Fruit fly (Drosophila melanogaster) whole organism, embryonic: ENCODE results near the gene CG1635.
A peak's percentile ranks its signal among the peaks of the same experiment; 100 is the strongest.

Experiments
- Antp ChIP-seq: fragments of 200-800 bp; sonication (Bioruptor generic); optimal IDR thresholded peaks from 3 replicates; lab custom pipeline; 2016; ENCODE audit warnings: missing biosample characterization, missing genetic modification characterization
- Atf3 ChIP-seq: fragments of 200-800 bp; sonication (Bioruptor generic); optimal IDR thresholded peaks from 3 replicates; lab custom pipeline; 2016; ENCODE audit warnings: missing biosample characterization, missing genetic modification characterization
- CG10267 ChIP-seq: fragments of 200-800 bp; sonication (Bioruptor generic); optimal IDR thresholded peaks from 2 replicates; lab custom pipeline; 2018; ENCODE audit warnings: missing biosample characterization, mild to moderate bottlenecking, missing genetic modification characterization, moderate library complexity
- CG1233 ChIP-seq: fragments of 200-800 bp; sonication (Bioruptor generic); optimal IDR thresholded peaks from 4 replicates; lab custom pipeline; 2018; ENCODE audit warnings: missing biosample characterization, mild to moderate bottlenecking, missing genetic modification characterization
- CG12769 ChIP-seq: fragments of 200-800 bp; sonication (Bioruptor generic); optimal IDR thresholded peaks from 2 replicates; lab custom pipeline; 2019; ENCODE audit warnings: missing biosample characterization, mild to moderate bottlenecking, missing genetic modification characterization, moderate library complexity
- CG12942 ChIP-seq: fragments of 200-800 bp; sonication (Bioruptor generic); optimal IDR thresholded peaks from 3 replicates; lab custom pipeline; 2016; ENCODE audit warnings: missing biosample characterization, missing genetic modification characterization
- CG13123 ChIP-seq: fragments of 200-800 bp; sonication (Bioruptor generic); optimal IDR thresholded peaks from 2 replicates; lab custom pipeline; 2016; ENCODE audit warnings: missing biosample characterization, missing genetic modification characterization
- CG13296 ChIP-seq: fragments of 200-800 bp; sonication (Bioruptor generic); optimal IDR thresholded peaks from 3 replicates; lab custom pipeline; 2018; ENCODE audit warnings: missing biosample characterization, mild to moderate bottlenecking, missing genetic modification characterization
- CG17829 ChIP-seq: fragments of 200-800 bp; optimal IDR thresholded peaks from 2 replicates; lab custom pipeline; 2019; ENCODE audit warnings: missing biosample characterization, mild to moderate bottlenecking, missing genetic modification characterization, moderate library complexity
- CG18619 ChIP-seq: fragments of 200-800 bp; sonication (Bioruptor generic); optimal IDR thresholded peaks from 3 replicates; lab custom pipeline; 2017; ENCODE audit warnings: missing biosample characterization, mild to moderate bottlenecking, missing genetic modification characterization
- CG30020 ChIP-seq: fragments of 200-800 bp; optimal IDR thresholded peaks from 2 replicates; lab custom pipeline; 2019; ENCODE audit warnings: missing biosample characterization, mild to moderate bottlenecking, missing genetic modification characterization, moderate library complexity
- CG30431 ChIP-seq: fragments of 200-800 bp; sonication (Bioruptor generic); optimal IDR thresholded peaks from 2 replicates; lab custom pipeline; 2017; ENCODE audit warnings: missing biosample characterization, missing genetic modification characterization
- CG32532 ChIP-seq: fragments of 200-800 bp; sonication (Bioruptor generic); IDR thresholded peaks from 2 replicates; pipeline ENCODE4 v1.3.6; 2022; ENCODE audit warnings: missing biosample characterization, missing genetic modification characterization
- CG4730 ChIP-seq: fragments of 200-800 bp; sonication (Bioruptor generic); IDR thresholded peaks from 2 replicates; pipeline ENCODE4 v1.3.6; 2022; ENCODE audit warnings: missing biosample characterization, missing genetic modification characterization
- CG7271 ChIP-seq: fragments of 200-800 bp; sonication (Bioruptor generic); optimal IDR thresholded peaks from 2 replicates; lab custom pipeline; 2018; ENCODE audit warnings: missing biosample characterization, mild to moderate bottlenecking, missing genetic modification characterization, moderate library complexity
- CG7745 ChIP-seq: fragments of 200-800 bp; sonication (Bioruptor generic); optimal IDR thresholded peaks from 2 replicates; lab custom pipeline; 2018; ENCODE audit warnings: missing biosample characterization, mild to moderate bottlenecking, missing genetic modification characterization, moderate library complexity
- CG8089 ChIP-seq: fragments of 200-800 bp; sonication (Bioruptor generic); optimal IDR thresholded peaks from 3 replicates; lab custom pipeline; 2016; ENCODE audit warnings: missing biosample characterization, missing genetic modification characterization
- CG8290 ChIP-seq, 3 experiments: fragments of 200-800 bp; sonication (Bioruptor generic); optimal IDR thresholded peaks; 2 replicates each; lab custom pipeline; 2016 to 2019; ENCODE audit warnings: missing biosample characterization in 3 of 3, missing genetic modification characterization in 3 of 3, mild to moderate bottlenecking in 2 of 3, moderate library complexity in 1 of 3
- CG9817 ChIP-seq: fragments of 200-800 bp; sonication (Bioruptor generic); optimal IDR thresholded peaks from 2 replicates; lab custom pipeline; 2018; ENCODE audit warnings: missing biosample characterization, mild to moderate bottlenecking, missing genetic modification characterization, moderate library complexity
- Eip74EF ChIP-seq, 2 experiments: fragments of 200-800 bp in 1 of 2; fragments of >200 bp in 1 of 2; sonication (Bioruptor generic) in 1 of 2; optimal IDR thresholded peaks; 2 replicates each; lab custom pipeline; 2017 to 2019; ENCODE audit warnings: missing biosample characterization in 2 of 2, missing genetic modification characterization in 2 of 2, mild to moderate bottlenecking in 1 of 2, moderate library complexity in 1 of 2
- HHEX ChIP-seq: fragments of 200-800 bp; sonication (Bioruptor generic); optimal IDR thresholded peaks from 3 replicates; lab custom pipeline; 2017; ENCODE audit warnings: missing biosample characterization, mild to moderate bottlenecking, missing genetic modification characterization, missing genetic modification reagents
- HLH3B ChIP-seq: fragments of 200-800 bp; sonication (Bioruptor generic); IDR thresholded peaks from 2 replicates; pipeline ENCODE4 v1.3.6; 2022; ENCODE audit warnings: missing biosample characterization, missing genetic modification characterization
- HLH54F ChIP-seq: fragments of 200-800 bp; sonication (Bioruptor generic); optimal IDR thresholded peaks from 3 replicates; lab custom pipeline; 2016; ENCODE audit warnings: missing biosample characterization, missing genetic modification characterization
- Meics ChIP-seq: fragments of 200-800 bp; sonication (Bioruptor generic); optimal IDR thresholded peaks from 2 replicates; lab custom pipeline; 2017; ENCODE audit warnings: missing biosample characterization, mild to moderate bottlenecking, missing genetic modification characterization
- Nf-YA ChIP-seq: fragments of 200-800 bp; sonication (Bioruptor generic); IDR thresholded peaks from 2 replicates; pipeline ENCODE4 v1.3.6; 2022; ENCODE audit warnings: missing biosample characterization, missing genetic modification characterization
- Rfx ChIP-seq: fragments of 200-800 bp; sonication (Bioruptor generic); IDR thresholded peaks from 2 replicates; pipeline ENCODE4 v1.3.6; 2022; ENCODE audit warnings: missing biosample characterization, missing genetic modification characterization
- Sin3A ChIP-seq: fragments of >200 bp; optimal IDR thresholded peaks from 2 replicates; lab custom pipeline; 2018
- Six4 ChIP-seq: fragments of 200-800 bp; sonication (Bioruptor generic); optimal IDR thresholded peaks from 2 replicates; lab custom pipeline; 2016; ENCODE audit warnings: missing biosample characterization, missing genetic modification characterization
- Ssrp ChIP-seq: fragments of 200-800 bp; sonication (Bioruptor generic); optimal IDR thresholded peaks from 2 replicates; lab custom pipeline; 2018; ENCODE audit warnings: missing biosample characterization, mild to moderate bottlenecking, missing genetic modification characterization, moderate library complexity
- Xrp1 ChIP-seq: fragments of 200-800 bp; sonication (Bioruptor generic); IDR thresholded peaks from 2 replicates; pipeline ENCODE4 v1.3.6; 2022; ENCODE audit warnings: missing biosample characterization, missing genetic modification characterization
- ap ChIP-seq: fragments of 200-800 bp; sonication (Bioruptor generic); IDR thresholded peaks from 2 replicates; pipeline ENCODE4 v1.3.6; 2022; ENCODE audit warnings: missing biosample characterization, missing genetic modification characterization
- ash1 ChIP-seq: fragments of 200-800 bp; sonication (Bioruptor generic); optimal IDR thresholded peaks from 2 replicates; lab custom pipeline; 2018; ENCODE audit warnings: missing biosample characterization, mild to moderate bottlenecking, missing genetic modification characterization
- ci ChIP-seq: fragments of 200-800 bp; sonication (Bioruptor generic); IDR thresholded peaks from 3 replicates; pipeline ENCODE4 v1.3.6; 2022; ENCODE audit warnings: missing biosample characterization, missing genetic modification characterization
- corto ChIP-seq: fragments of 200-800 bp; sonication (Bioruptor generic); optimal IDR thresholded peaks from 2 replicates; lab custom pipeline; 2016; ENCODE audit warnings: missing biosample characterization, mild to moderate bottlenecking, missing genetic modification characterization, moderate library complexity
- danr ChIP-seq: fragments of 200-800 bp; sonication (Bioruptor generic); IDR thresholded peaks from 2 replicates; pipeline ENCODE4 v1.3.6; 2022; ENCODE audit warnings: missing biosample characterization, missing genetic modification characterization
- dysf ChIP-seq: fragments of 200-800 bp; sonication (Bioruptor generic); IDR thresholded peaks from 3 replicates; pipeline ENCODE4 v1.3.6; 2022; ENCODE audit warnings: missing biosample characterization, missing genetic modification characterization
- ems ChIP-seq: fragments of 200-800 bp; sonication (Bioruptor generic); optimal IDR thresholded peaks from 3 replicates; lab custom pipeline; 2016; ENCODE audit warnings: missing biosample characterization, missing genetic modification characterization
- esg ChIP-seq: fragments of 200-800 bp; sonication (Bioruptor generic); conservative IDR thresholded peaks from 2 replicates; pipeline ENCODE4 v1.3.6; 2022; ENCODE audit warnings: missing biosample characterization, missing genetic modification characterization
- grn ChIP-seq: fragments of 200-800 bp; sonication (Bioruptor generic); optimal IDR thresholded peaks from 3 replicates; lab custom pipeline; 2017; ENCODE audit warnings: missing biosample characterization, missing genetic modification characterization
- hb ChIP-seq: fragments of 200-800 bp; sonication (Bioruptor generic); IDR thresholded peaks from 3 replicates; pipeline ENCODE4 v1.3.6; 2022; ENCODE audit warnings: missing biosample characterization, missing genetic modification characterization; ENCODE audit not compliant: partially characterized antibody
- jigr1 ChIP-seq: fragments of 200-800 bp; sonication (Bioruptor generic); IDR thresholded peaks from 3 replicates; pipeline ENCODE4 v1.3.6; 2022; ENCODE audit warnings: missing biosample characterization, missing genetic modification characterization
- kay ChIP-seq: fragments of 200-800 bp; sonication (Bioruptor generic); optimal IDR thresholded peaks from 2 replicates; lab custom pipeline; 2016; ENCODE audit warnings: missing biosample characterization, missing genetic modification characterization
- klu ChIP-seq: fragments of 200-800 bp; sonication (Bioruptor generic); IDR thresholded peaks from 2 replicates; pipeline ENCODE4 v1.3.6; 2022; ENCODE audit warnings: missing biosample characterization, missing genetic modification characterization
- mld ChIP-seq: fragments of 200-800 bp; sonication (Bioruptor generic); IDR thresholded peaks from 3 replicates; pipeline ENCODE4 v1.3.6; 2022; ENCODE audit warnings: missing biosample characterization, missing genetic modification characterization; ENCODE audit not compliant: partially characterized antibody
- onecut ChIP-seq: fragments of 200-800 bp; sonication (Bioruptor generic); IDR thresholded peaks from 2 replicates; pipeline ENCODE4 v1.3.6; 2022; ENCODE audit warnings: missing biosample characterization, missing genetic modification characterization
- pita ChIP-seq: fragments of 200-800 bp; sonication (Bioruptor generic); optimal IDR thresholded peaks from 2 replicates; lab custom pipeline; 2017; ENCODE audit warnings: missing biosample characterization, mild to moderate bottlenecking, missing genetic modification characterization
- rib ChIP-seq: fragments of 200-800 bp; sonication (Bioruptor generic); IDR thresholded peaks from 2 replicates; pipeline ENCODE4 v1.3.6; 2022; ENCODE audit warnings: missing biosample characterization, missing genetic modification characterization
- sens ChIP-seq: fragments of 200-800 bp; sonication (Bioruptor generic); peaks from one replicate; lab custom pipeline; 2016; ENCODE audit warnings: missing biosample characterization, missing genetic modification characterization
- stc ChIP-seq: fragments of 200-800 bp; sonication (Bioruptor generic); IDR thresholded peaks from 2 replicates; pipeline ENCODE4 v1.3.6; 2022; ENCODE audit warnings: missing biosample characterization, missing genetic modification characterization
- sug ChIP-seq: fragments of 200-800 bp; optimal IDR thresholded peaks from 2 replicates; lab custom pipeline; 2019; ENCODE audit warnings: missing biosample characterization, mild to moderate bottlenecking, missing genetic modification characterization, moderate library complexity
- tna ChIP-seq: fragments of 200-800 bp; sonication (Bioruptor generic); IDR thresholded peaks from 2 replicates; pipeline ENCODE4 v1.3.6; 2022; ENCODE audit warnings: missing biosample characterization, missing genetic modification characterization; ENCODE audit not compliant: partially characterized antibody

Gene CG1635

DNA sequence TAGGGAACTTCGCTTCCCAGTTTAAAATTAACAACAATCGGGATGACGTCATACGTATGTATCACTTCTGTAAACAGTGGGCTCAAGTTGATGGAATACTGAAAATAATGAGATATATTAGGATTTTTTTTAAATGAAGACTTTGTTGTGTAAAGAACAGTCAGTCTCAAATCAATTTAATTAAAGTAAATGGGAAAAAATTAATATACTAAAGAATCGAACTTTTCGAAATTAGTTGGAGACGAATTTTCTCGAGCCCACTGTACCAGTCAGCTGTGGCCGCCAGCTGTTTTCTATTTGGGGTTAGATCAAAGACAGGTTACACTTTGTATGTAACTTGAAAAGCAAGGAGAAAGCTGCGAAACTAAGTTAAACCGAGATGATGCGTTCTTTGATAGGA is at the start of gene CG1635 (continued):
- TF ChIP-seq sug (peak; percentile 99), mld (GFP tag; lab: Robert Waterston, UW) (0 out of 3 replicates have a peak, but pooled peaks have one; percentile 56), CG17829 (tag; lab: Kevin White, UChicago) (peak; percentile 100), Nf-YA (GFP tag; lab: Robert Waterston, UW) (peak; percentile 98), Eip74EF (GFP tag; optimal IDR thresholded peaks at IDR 0.05; lab: Kevin White, UChicago) (peak in 1 of 2 experiments; percentile 98), CG7271 (tag; lab: Kevin White, UChicago) (peak; percentile 100), klu (GFP tag; lab: Robert Waterston, UW) (peak; percentile 98), CG30431 (GFP tag; lab: Kevin White, UChicago) (peak; percentile 97), CG30020 (peak; percentile 92), sens (peak; percentile 100), ems (GFP tag; lab: Kevin White, UChicago) (peak; percentile 94), CG7745 (tag; lab: Kevin White, UChicago) (peak; percentile 96), Antp (GFP tag; lab: Kevin White, UChicago) (peak; percentile 91), pita (GFP tag; lab: Kevin White, UChicago) (no peak), HLH54F (GFP tag; lab: Kevin White, UChicago) (peak; percentile 98), CG32532 (peak; percentile 100), CG13296 (GFP tag; lab: Kevin White, UChicago) (peak; percentile 100), ash1 (GFP tag; lab: Kevin White, UChicago) (peak; percentile 95), Meics (GFP tag; lab: Kevin White, UChicago) (peak; percentile 99), CG12942 (GFP tag; lab: Kevin White, UChicago) (peak; percentile 98), stc (GFP tag; lab: Robert Waterston, UW) (peak; percentile 99), CG9817 (tag; lab: Kevin White, UChicago) (peak; percentile 100), danr (GFP tag; lab: Robert Waterston, UW) (peak; percentile 99), Atf3 (GFP tag; lab: Kevin White, UChicago) (peak; percentile 99), CG18619 (peak; percentile 99), kay (GFP tag; lab: Kevin White, UChicago) (peak; percentile 99), rib (GFP tag; lab: Robert Waterston, UW) (peak; percentile 99), jigr1 (GFP tag; lab: Robert Waterston, UW) (peak; percentile 97), CG10267 (peak; percentile 99), esg (GFP tag; lab: Robert Waterston, UW) (peak; percentile 99), CG8290 (GFP tag; optimal IDR thresholded peaks at IDR 0.05; lab: Kevin White, UChicago) (peak; percentile 96), CG8290 (tag; optimal IDR thresholded peaks at IDR 0.05; lab: Kevin White, UChicago) (peak; percentile 95 to 99), HHEX (GFP tag; lab: Kevin White, UChicago) (peak; percentile 99), hb (GFP tag; lab: Robert Waterston, UW) (peak; percentile 54; the same call in 1 of the 3 replicates), tna (GFP tag; lab: Robert Waterston, UW) (peak; percentile 64; the same call in 1 of the 2 replicates), Xrp1 (GFP tag; lab: Robert Waterston, UW) (peak; percentile 100), Six4 (GFP tag; lab: Kevin White, UChicago) (peak; percentile 98), CG1233 (GFP tag; lab: Kevin White, UChicago) (peak; percentile 99), CG4730 (peak; percentile 99), HLH3B (GFP tag; lab: Robert Waterston, UW) (peak; percentile 100), ci (peak; percentile 100), ap (GFP tag; lab: Robert Waterston, UW) (peak; percentile 99), CG13123 (GFP tag; lab: Kevin White, UChicago) (peak; percentile 97), dysf (GFP tag; lab: Robert Waterston, UW) (peak; percentile 100), corto (GFP tag; lab: Kevin White, UChicago) (peak; percentile 94), CG8089 (GFP tag; lab: Kevin White, UChicago) (peak; percentile 97), Ssrp (tag; lab: Kevin White, UChicago) (peak; percentile 99), onecut (GFP tag; lab: Robert Waterston, UW) (peak; percentile 97), grn (GFP tag; lab: Kevin White, UChicago) (no peak), Rfx (peak; percentile 99), Sin3A (no peak), CG12769 (tag; lab: Kevin White, UChicago) (peak; percentile 99)
